Fruit fly (Drosophila melanogaster): ENCODE results near the gene Esp.

Gene Esp

dm6 chr3R:24876843-24877457 is 35.2 kb downstream of the Esp start, which contains the start of the genes CG11089 and CG31381 (continued):
- TF ChIP-seq Fer3 (tag; optimal IDR thresholded peaks at IDR 0.05) = no peak
- TF ChIP-seq Xbp1 (GFP tag; optimal IDR thresholded peaks at IDR 0.05) = no peak
- TF ChIP-seq bbx (GFP tag; IDR thresholded peaks at IDR 0.05; ENCODE audit: partially characterized antibody) = no peak
- no peak for TF ChIP-seq Fer1 (GFP tag; optimal IDR thresholded peaks at IDR 0.05)
- TF ChIP-seq sima (GFP tag; optimal IDR thresholded peaks at IDR 0.05) = no peak
- TF ChIP-seq tup (GFP tag; optimal IDR thresholded peaks at IDR 0.05) = no peak
- no peak for TF ChIP-seq unpg (GFP tag; optimal IDR thresholded peaks at IDR 0.05)
- TF ChIP-seq nerfin-2 (GFP tag; IDR thresholded peaks at IDR 0.05; ENCODE audit: partially characterized antibody) = no peak
- no peak for TF ChIP-seq CG5245 (GFP tag; optimal IDR thresholded peaks at IDR 0.05)
- peak; percentile 5 for TF ChIP-seq CG3281 (GFP tag; optimal IDR thresholded peaks at IDR 0.05)
- no peak for TF ChIP-seq disco-r (GFP tag; optimal IDR thresholded peaks at IDR 0.05)
- no peak for TF ChIP-seq al (GFP tag; IDR thresholded peaks at IDR 0.05)
- TF ChIP-seq Hmx (GFP tag; optimal IDR thresholded peaks at IDR 0.05) = no peak
- TF ChIP-seq D19A (tag; optimal IDR thresholded peaks at IDR 0.05) = no peak
- no peak for TF ChIP-seq Atf-2 (GFP tag; optimal IDR thresholded peaks at IDR 0.05)
- TF ChIP-seq CG17829 (tag; optimal IDR thresholded peaks at IDR 0.05) = peak; percentile 39
- no peak for TF ChIP-seq Hand (GFP tag; optimal IDR thresholded peaks at IDR 0.05)
- no peak for TF ChIP-seq pb (GFP tag; optimal IDR thresholded peaks at IDR 0.05)
- TF ChIP-seq lbe (GFP tag; optimal IDR thresholded peaks at IDR 0.05) = peak; percentile 4
- no peak for TF ChIP-seq B-H1 (GFP tag; IDR thresholded peaks at IDR 0.05)
- no peak for TF ChIP-seq CG12155 (GFP tag; optimal IDR thresholded peaks at IDR 0.05)
- no peak for TF ChIP-seq pnt (GFP tag; optimal IDR thresholded peaks at IDR 0.05)
- TF ChIP-seq CG3838 (GFP tag; optimal IDR thresholded peaks at IDR 0.05) = no peak
- no peak for TF ChIP-seq CG34376 (GFP tag; optimal IDR thresholded peaks at IDR 0.05)
- no peak for TF ChIP-seq CG8089 (GFP tag; optimal IDR thresholded peaks at IDR 0.05)
- TF ChIP-seq dmrt99B (tag; optimal IDR thresholded peaks at IDR 0.05) = no peak
- TF ChIP-seq CG6765 (GFP tag; optimal IDR thresholded peaks at IDR 0.05) = no peak
- no peak for TF ChIP-seq CTCF (GFP tag; optimal IDR thresholded peaks at IDR 0.05)
- no peak; the same call in 1 of the 2 replicates for TF ChIP-seq GATAe (GFP tag; conservative IDR thresholded peaks at IDR 0.05)
- no peak for TF ChIP-seq sd (tag; optimal IDR thresholded peaks at IDR 0.05)
- TF ChIP-seq Atf3 (GFP tag; optimal IDR thresholded peaks at IDR 0.05) = no peak
- no peak for TF ChIP-seq CG13296 (GFP tag; optimal IDR thresholded peaks at IDR 0.05)
- TF ChIP-seq CG10959 (GFP tag; IDR thresholded peaks at IDR 0.05) = no peak
- TF ChIP-seq wor (GFP tag; IDR thresholded peaks at IDR 0.05) = no peak
- TF ChIP-seq CG15514 (GFP tag; optimal IDR thresholded peaks at IDR 0.05) = peak; percentile 83
- TF ChIP-seq CG7745 (tag; optimal IDR thresholded peaks at IDR 0.05) = no peak
- no peak for TF ChIP-seq Opbp (GFP tag; IDR thresholded peaks at IDR 0.05; ENCODE audit: partially characterized antibody)
- no peak for TF ChIP-seq stwl (tag; optimal IDR thresholded peaks at IDR 0.05)
- TF ChIP-seq nau (GFP tag; optimal IDR thresholded peaks at IDR 0.05) = no peak
- no peak for TF ChIP-seq esg (GFP tag; conservative IDR thresholded peaks at IDR 0.05)
- no peak for TF ChIP-seq Ssrp (tag; optimal IDR thresholded peaks at IDR 0.05)
- no peak for TF ChIP-seq CG14050 (GFP tag; IDR thresholded peaks at IDR 0.05)
- no peak for TF ChIP-seq CG10209 (GFP tag; optimal IDR thresholded peaks at IDR 0.05)
- TF ChIP-seq bowl (GFP tag; IDR thresholded peaks at IDR 0.05) = no peak
- no peak for TF ChIP-seq Lim3 (GFP tag; IDR thresholded peaks at IDR 0.05)
- no peak for TF ChIP-seq CG9437 (GFP tag; optimal IDR thresholded peaks at IDR 0.05)
- TF ChIP-seq Max (GFP tag; optimal IDR thresholded peaks at IDR 0.05) = peak; percentile 66
- TF ChIP-seq CG32772 (GFP tag; IDR thresholded peaks at IDR 0.05) = no peak
- no peak for TF ChIP-seq gcm2 (GFP tag; optimal IDR thresholded peaks at IDR 0.05)
- no peak for TF ChIP-seq CG13894 (tag; optimal IDR thresholded peaks at IDR 0.05)
- no peak for TF ChIP-seq CG12769 (tag; optimal IDR thresholded peaks at IDR 0.05)
